Fruit fly (Drosophila melanogaster): Measurements from ENCODE around the gene Dci.

The Dci gene

DNA sequence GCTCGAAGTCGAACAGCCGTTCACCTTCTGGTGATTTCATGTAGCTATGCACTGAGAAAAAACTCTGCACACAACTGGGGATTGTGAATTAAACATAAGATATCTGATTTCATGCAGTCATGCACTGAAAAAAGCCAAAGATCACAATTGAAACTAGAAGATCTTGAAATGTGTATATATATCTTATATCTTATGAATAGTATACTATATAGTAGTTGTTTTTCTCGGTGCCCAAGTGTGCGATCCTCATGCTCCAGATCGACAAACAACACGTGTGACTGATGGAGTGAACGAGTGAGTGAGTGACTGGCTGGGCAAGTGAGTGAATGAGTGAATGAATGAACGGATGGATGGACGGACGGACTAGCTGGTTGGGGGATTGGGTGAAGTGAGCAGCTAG is 29.2 kb upstream of the Dci start:
- TF ChIP-seq Pif1A (GFP tag; optimal IDR thresholded peaks at IDR 0.05) (peak; percentile 78), rn (GFP tag; IDR thresholded peaks at IDR 0.05) (peak; percentile 57), CG15710 (tag; optimal IDR thresholded peaks at IDR 0.05) (peak; percentile 71), CG14655 (GFP tag; optimal IDR thresholded peaks at IDR 0.05) (peak; percentile 85), CG13204 (GFP tag; optimal IDR thresholded peaks at IDR 0.05) (peak; percentile 11), CG9948 (tag; optimal IDR thresholded peaks at IDR 0.05) (peak; percentile 83), CG4496 (GFP tag; IDR thresholded peaks at IDR 0.05) (peak; percentile 80), EcR (GFP tag; optimal IDR thresholded peaks at IDR 0.05) (peak; percentile 75), fd96Ca (GFP tag; IDR thresholded peaks at IDR 0.05) (peak; percentile 81; the same call in 2 of the 3 replicates), CG12605 (GFP tag; IDR thresholded peaks at IDR 0.05) (peak; percentile 69; the same call in 1 of the 2 replicates), gl (tag; optimal IDR thresholded peaks at IDR 0.05) (peak; percentile 67), CG8301 (tag; optimal IDR thresholded peaks at IDR 0.05) (peak; percentile 76), D1 (tag; optimal IDR thresholded peaks at IDR 0.05) (peak; percentile 66), CG10348 (GFP tag; IDR thresholded peaks at IDR 0.05) (no peak), Ets98B (GFP tag; IDR thresholded peaks at IDR 0.05) (peak; percentile 66), Snoo (tag; optimal IDR thresholded peaks at IDR 0.05) (peak; percentile 86), CG8159 (tag; optimal IDR thresholded peaks at IDR 0.05) (peak; percentile 89), CG32121 (GFP tag; IDR thresholded peaks at IDR 0.05) (peak; percentile 46; the same call in 1 of the 2 replicates), CG34367 (tag; optimal IDR thresholded peaks at IDR 0.05) (peak; percentile 67), CG17806 (tag; optimal IDR thresholded peaks at IDR 0.05) (peak; percentile 90), Pif1B (GFP tag; optimal IDR thresholded peaks at IDR 0.05) (peak; percentile 82)

- TF ChIP-seq EcR (GFP tag; optimal IDR thresholded peaks at IDR 0.05) (no peak), Pif1A (GFP tag; optimal IDR thresholded peaks at IDR 0.05) (peak; percentile 61), CG32121 (GFP tag; IDR thresholded peaks at IDR 0.05) (no peak), rn (GFP tag; IDR thresholded peaks at IDR 0.05) (no peak), CG14655 (GFP tag; optimal IDR thresholded peaks at IDR 0.05) (peak; percentile 70), CG8159 (tag; optimal IDR thresholded peaks at IDR 0.05) (peak; percentile 82), CG9948 (tag; optimal IDR thresholded peaks at IDR 0.05) (peak; percentile 70), CG34367 (tag; optimal IDR thresholded peaks at IDR 0.05) (peak; percentile 64), D1 (tag; optimal IDR thresholded peaks at IDR 0.05) (peak; percentile 53), Ets98B (GFP tag; IDR thresholded peaks at IDR 0.05) (no peak), CG15710 (tag; optimal IDR thresholded peaks at IDR 0.05) (peak; percentile 77), CG10348 (GFP tag; IDR thresholded peaks at IDR 0.05) (no peak), CG12605 (GFP tag; IDR thresholded peaks at IDR 0.05) (0 out of 2 replicates have a peak, but pooled peaks have one; percentile 45), fd96Ca (GFP tag; IDR thresholded peaks at IDR 0.05) (peak; percentile 61), CG17806 (tag; optimal IDR thresholded peaks at IDR 0.05) (peak; percentile 78), Pif1B (GFP tag; optimal IDR thresholded peaks at IDR 0.05) (peak; percentile 70), CG13204 (GFP tag; optimal IDR thresholded peaks at IDR 0.05) (no peak), Snoo (tag; optimal IDR thresholded peaks at IDR 0.05) (peak; percentile 67), CG8301 (tag; optimal IDR thresholded peaks at IDR 0.05) (peak; percentile 61), CG4496 (GFP tag; IDR thresholded peaks at IDR 0.05) (peak; percentile 70), gl (tag; optimal IDR thresholded peaks at IDR 0.05) (peak; percentile 56)
Observed at dm6 chr3L:822619-823018, 28.5 kb upstream of the Dci start.

dm6 chr3L:823597-823996 is 27.5 kb upstream of the Dci start:
- TF ChIP-seq EcR (GFP tag; optimal IDR thresholded peaks at IDR 0.05): peak; percentile 90
- TF ChIP-seq CG12605 (GFP tag; IDR thresholded peaks at IDR 0.05): no peak

- peak; percentile 81 for TF ChIP-seq Ets98B (GFP tag; IDR thresholded peaks at IDR 0.05)
- peak; percentile 81 for TF ChIP-seq fd96Ca (GFP tag; IDR thresholded peaks at IDR 0.05)
- TF ChIP-seq EcR (GFP tag; optimal IDR thresholded peaks at IDR 0.05): no peak
- TF ChIP-seq CG10348 (GFP tag; IDR thresholded peaks at IDR 0.05): no peak
- peak; percentile 57 for TF ChIP-seq CG17806 (tag; optimal IDR thresholded peaks at IDR 0.05)
- peak; percentile 86 for TF ChIP-seq CG8301 (tag; optimal IDR thresholded peaks at IDR 0.05)
- peak; percentile 78 for TF ChIP-seq CG9948 (tag; optimal IDR thresholded peaks at IDR 0.05)
- TF ChIP-seq Pif1A (GFP tag; optimal IDR thresholded peaks at IDR 0.05): peak; percentile 80
- no peak for TF ChIP-seq D1 (tag; optimal IDR thresholded peaks at IDR 0.05)
- TF ChIP-seq CG32121 (GFP tag; IDR thresholded peaks at IDR 0.05): peak; percentile 58
- peak; percentile 87 for TF ChIP-seq CG14655 (GFP tag; optimal IDR thresholded peaks at IDR 0.05)
- peak; percentile 61 for TF ChIP-seq CG15710 (tag; optimal IDR thresholded peaks at IDR 0.05)
- peak; percentile 76 for TF ChIP-seq CG4496 (GFP tag; IDR thresholded peaks at IDR 0.05)
- peak; percentile 70 for TF ChIP-seq CG12605 (GFP tag; IDR thresholded peaks at IDR 0.05)
- no peak for TF ChIP-seq CG13204 (GFP tag; optimal IDR thresholded peaks at IDR 0.05)
- peak; percentile 58 for TF ChIP-seq gl (tag; optimal IDR thresholded peaks at IDR 0.05)
- TF ChIP-seq Pif1B (GFP tag; optimal IDR thresholded peaks at IDR 0.05): peak; percentile 73
- peak; percentile 45 for TF ChIP-seq CG8159 (tag; optimal IDR thresholded peaks at IDR 0.05)
- peak; percentile 55 for TF ChIP-seq CG34367 (tag; optimal IDR thresholded peaks at IDR 0.05)
- peak; percentile 62 for TF ChIP-seq Snoo (tag; optimal IDR thresholded peaks at IDR 0.05)
- TF ChIP-seq rn (GFP tag; IDR thresholded peaks at IDR 0.05): peak; percentile 70
Observed at dm6 chr3L:824444-824843, 26.7 kb upstream of the Dci start.

- TF ChIP-seq CG9948 (tag; optimal IDR thresholded peaks at IDR 0.05) (peak; percentile 6), CG10348 (GFP tag; IDR thresholded peaks at IDR 0.05) (no peak), CG8159 (tag; optimal IDR thresholded peaks at IDR 0.05) (no peak), CG4496 (GFP tag; IDR thresholded peaks at IDR 0.05) (peak; percentile 33; the same call in 1 of the 3 replicates), rn (GFP tag; IDR thresholded peaks at IDR 0.05) (no peak), gl (tag; optimal IDR thresholded peaks at IDR 0.05) (peak; percentile 10), CG12605 (GFP tag; IDR thresholded peaks at IDR 0.05) (peak; percentile 24; the same call in 1 of the 2 replicates), Ets98B (GFP tag; IDR thresholded peaks at IDR 0.05) (peak; percentile 8; the same call in 1 of the 2 replicates), Snoo (tag; optimal IDR thresholded peaks at IDR 0.05) (no peak), CG14655 (GFP tag; optimal IDR thresholded peaks at IDR 0.05) (no peak), CG15710 (tag; optimal IDR thresholded peaks at IDR 0.05) (peak; percentile 12), CG34367 (tag; optimal IDR thresholded peaks at IDR 0.05) (no peak), CG17806 (tag; optimal IDR thresholded peaks at IDR 0.05) (peak; percentile 6), CG32121 (GFP tag; IDR thresholded peaks at IDR 0.05) (0 out of 2 replicates have a peak, but pooled peaks have one; percentile 16), fd96Ca (GFP tag; IDR thresholded peaks at IDR 0.05) (peak; percentile 17; the same call in 1 of the 3 replicates)
Observed at dm6 chr3L:832897-833857, 18.0 kb upstream of the Dci start, which contains the start of gene Sf3b3. Sf3b3 (minus strand) TSS chr3L:833385.
